Worm (Caenorhabditis elegans) whole organism, L4/young adult: Measurements from ENCODE around the gene K03H6.1.

Source experiments
- W03F9.2 ChIP-seq: fragments of 150-350 bp; optimal IDR thresholded peaks from 2 replicates; lab custom pipeline; 2014; ENCODE audit warnings: missing biosample characterization, missing genetic modification characterization
- dao-5 ChIP-seq: sonication (generic microtip); optimal IDR thresholded peaks from 2 replicates; lab custom pipeline; 2016; ENCODE audit warnings: missing genotype, missing genetic modification characterization, moderate library complexity, missing compliant biosample characterization
- him-1 ChIP-seq: sonication (generic microtip); optimal IDR thresholded peaks from 2 replicates; lab custom pipeline; 2016; ENCODE audit warnings: missing genotype, missing genetic modification reagents, missing genetic modification characterization, missing compliant biosample characterization

ce11 chrIV:1484968-1485474 lies 38.5 kb upstream of the K03H6.1 start, which contains the start of gene Y77E11A.16:
- TF ChIP-seq him-1: no peak
- no peak for TF ChIP-seq W03F9.2 (tag; lab: Kevin White, UChicago)
- TF ChIP-seq dao-5 (tag; lab: Kevin White, UChicago): no peak
